Fruit fly (Drosophila melanogaster): ENCODE data around the gene Acph-1.

Acph-1 gene

dm6 chr3R:29993134-29993533, at the start of gene Acph-1:
Gene Acph-1, minus strand, starts transcription at chr3R:29993411.
- TF ChIP-seq CG8478 (optimal IDR thresholded peaks at IDR 0.05) (no peak), psq (optimal IDR thresholded peaks at IDR 0.05) (no peak), pan (optimal IDR thresholded peaks at IDR 0.05) (no peak), EcR (GFP tag; optimal IDR thresholded peaks at IDR 0.05) (no peak), Dll (optimal IDR thresholded peaks at IDR 0.05) (no peak), usp (GFP tag; optimal IDR thresholded peaks at IDR 0.05) (no peak)

DNA sequence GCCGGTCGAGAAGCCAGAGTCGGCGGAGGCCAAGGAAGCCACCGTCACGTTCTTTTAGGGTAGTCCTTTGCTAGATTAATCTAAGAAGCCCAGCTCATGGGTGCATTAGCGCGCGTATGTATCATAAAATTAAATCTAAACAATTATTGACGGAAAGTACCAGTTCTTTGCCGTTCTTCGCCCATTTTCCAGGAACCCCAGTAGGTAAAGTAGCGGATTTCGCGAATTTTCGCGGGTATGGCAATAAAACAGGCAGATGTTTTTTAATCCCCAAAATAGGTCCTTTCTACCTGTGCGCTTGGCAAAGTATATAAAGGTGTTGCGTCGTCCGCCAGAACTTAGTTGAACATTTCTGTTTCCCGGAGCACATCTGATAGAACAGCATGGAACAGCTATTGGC, 47.7 kb upstream of the Acph-1 start:
- TF ChIP-seq usp (GFP tag; optimal IDR thresholded peaks at IDR 0.05) (no peak), CG8478 (optimal IDR thresholded peaks at IDR 0.05) (no peak), Dll (optimal IDR thresholded peaks at IDR 0.05) (no peak), pan (optimal IDR thresholded peaks at IDR 0.05) (no peak), EcR (GFP tag; optimal IDR thresholded peaks at IDR 0.05) (no peak), psq (optimal IDR thresholded peaks at IDR 0.05) (no peak)

- TF ChIP-seq EcR (GFP tag; optimal IDR thresholded peaks at IDR 0.05) (no peak), usp (GFP tag; optimal IDR thresholded peaks at IDR 0.05) (no peak), Dll (optimal IDR thresholded peaks at IDR 0.05) (no peak), pan (optimal IDR thresholded peaks at IDR 0.05) (no peak), CG8478 (optimal IDR thresholded peaks at IDR 0.05) (no peak), psq (optimal IDR thresholded peaks at IDR 0.05) (no peak)
These were observed 46.3 kb upstream of the Acph-1 start, which contains the start of the genes janA, Sry-alpha and Sry-beta for dm6 chr3R:30039494-30039893. Gene janA, minus strand, starts transcription at chr3R:30039533. Gene Sry-alpha, plus strand, starts transcription at chr3R:30039719. Gene Sry-beta, plus strand, starts transcription at chr3R:30039719.

DNA sequence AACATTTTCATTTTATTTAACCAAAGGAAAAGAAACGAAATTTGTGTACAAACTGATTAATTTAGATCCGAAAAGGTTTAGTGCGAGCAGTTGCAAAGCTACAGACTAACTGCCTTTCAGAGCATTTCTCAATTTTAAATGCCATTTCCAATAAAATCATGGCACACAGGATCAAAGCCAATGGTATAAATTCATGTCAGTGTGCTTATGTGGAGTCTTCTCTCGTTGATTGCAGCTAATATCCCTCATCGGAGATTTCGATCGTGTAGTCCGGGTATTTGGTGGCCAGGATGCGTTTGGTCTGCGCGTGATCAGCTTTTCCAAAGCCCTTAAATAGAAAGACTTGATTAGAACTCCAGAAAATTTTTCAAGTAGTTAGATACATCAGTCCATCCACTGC, 45.4 kb upstream of the Acph-1 start, which contains the start of gene janB:
TSS of gene janB (minus strand) at position 101 of the 400 bp plus-strand sequence.
- no peak for TF ChIP-seq pan (optimal IDR thresholded peaks at IDR 0.05)
- no peak for TF ChIP-seq psq (optimal IDR thresholded peaks at IDR 0.05)
- no peak for TF ChIP-seq usp (GFP tag; optimal IDR thresholded peaks at IDR 0.05)
- TF ChIP-seq CG8478 (optimal IDR thresholded peaks at IDR 0.05), result no peak
- TF ChIP-seq EcR (GFP tag; optimal IDR thresholded peaks at IDR 0.05), result no peak
- no peak for TF ChIP-seq Dll (optimal IDR thresholded peaks at IDR 0.05)

DNA sequence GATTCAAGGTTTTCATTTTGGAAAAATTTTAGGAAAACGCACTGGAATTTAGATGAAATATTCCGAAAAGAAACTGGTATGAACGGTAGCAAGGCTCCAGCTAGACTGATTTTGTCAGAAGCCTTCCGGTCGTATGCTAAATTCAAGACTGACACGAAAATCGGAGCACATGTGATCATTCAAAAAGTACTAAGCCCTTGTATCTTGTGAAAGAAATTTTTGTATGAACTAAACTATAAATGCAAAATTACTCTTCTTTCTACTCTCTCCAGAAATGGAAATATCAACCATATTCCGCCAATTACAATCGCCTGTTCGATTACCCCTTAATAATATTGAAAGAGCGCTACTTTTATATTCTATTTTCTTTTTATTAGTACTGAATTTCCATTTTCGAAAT, 44.4 kb upstream of the Acph-1 start, which contains the start of gene ocn:
TSS of gene ocn (minus strand) at position 101 of the 400 bp plus-strand sequence.
- TF ChIP-seq Dll (optimal IDR thresholded peaks at IDR 0.05) (no peak), usp (GFP tag; optimal IDR thresholded peaks at IDR 0.05) (no peak), psq (optimal IDR thresholded peaks at IDR 0.05) (no peak), CG8478 (optimal IDR thresholded peaks at IDR 0.05) (no peak), EcR (GFP tag; optimal IDR thresholded peaks at IDR 0.05) (no peak), pan (optimal IDR thresholded peaks at IDR 0.05) (no peak)

DNA sequence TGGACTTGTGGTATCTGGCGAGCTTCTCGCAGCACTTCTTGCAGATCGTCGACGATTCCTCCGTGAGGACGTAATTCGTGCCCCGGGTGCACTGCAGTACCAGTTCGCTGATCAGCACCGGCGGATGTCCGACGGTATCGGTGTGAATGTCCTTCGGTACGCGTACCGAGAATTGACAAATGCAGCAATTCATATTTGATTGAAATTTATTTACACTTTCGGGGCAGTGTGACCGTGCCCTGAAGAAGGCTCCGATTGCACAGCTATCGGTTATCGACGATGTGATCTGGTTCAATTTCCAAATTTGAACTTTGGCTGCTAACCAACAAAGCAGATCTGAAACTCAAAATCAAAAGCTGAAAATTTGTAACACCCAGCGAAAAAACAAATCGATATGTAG, 43.4 kb upstream of the Acph-1 start, which contains the start of gene ZIPIC:
TSS of gene ZIPIC (minus strand) at position 262 of the 400 bp plus-strand sequence.
- TF ChIP-seq CG8478 (optimal IDR thresholded peaks at IDR 0.05) (no peak), usp (GFP tag; optimal IDR thresholded peaks at IDR 0.05) (no peak), pan (optimal IDR thresholded peaks at IDR 0.05) (no peak), Dll (optimal IDR thresholded peaks at IDR 0.05) (no peak), EcR (GFP tag; optimal IDR thresholded peaks at IDR 0.05) (no peak)

DNA sequence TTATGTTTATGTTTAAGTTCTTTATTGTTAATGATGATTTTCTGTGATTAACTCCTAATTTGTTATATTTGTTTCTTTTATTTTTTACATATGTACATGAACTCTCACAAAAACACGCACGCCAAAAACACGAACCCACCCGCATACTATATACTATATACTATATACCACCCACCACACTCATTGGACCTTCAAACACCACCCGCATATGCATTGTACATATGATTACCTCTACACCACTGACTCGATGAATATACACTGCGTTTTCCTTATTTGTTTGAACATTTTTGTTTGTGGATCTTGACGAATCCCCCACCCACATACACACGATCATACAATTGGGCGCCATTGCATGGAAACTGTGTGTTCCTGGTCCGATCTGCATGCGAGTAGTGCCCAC, 39.1 kb upstream of the Acph-1 start:
- no peak for TF ChIP-seq psq (optimal IDR thresholded peaks at IDR 0.05)
- TF ChIP-seq CG8478 (optimal IDR thresholded peaks at IDR 0.05), result no peak
- no peak for TF ChIP-seq EcR (GFP tag; optimal IDR thresholded peaks at IDR 0.05)
- no peak for TF ChIP-seq pan (optimal IDR thresholded peaks at IDR 0.05)
- TF ChIP-seq Dll (optimal IDR thresholded peaks at IDR 0.05), result no peak
- no peak for TF ChIP-seq usp (GFP tag; optimal IDR thresholded peaks at IDR 0.05)

- TF ChIP-seq usp (GFP tag; optimal IDR thresholded peaks at IDR 0.05) (no peak), Dll (optimal IDR thresholded peaks at IDR 0.05) (no peak), EcR (GFP tag; optimal IDR thresholded peaks at IDR 0.05) (no peak), CG8478 (optimal IDR thresholded peaks at IDR 0.05) (no peak), psq (optimal IDR thresholded peaks at IDR 0.05) (no peak), pan (optimal IDR thresholded peaks at IDR 0.05) (no peak)
These were observed 36.9 kb upstream of the Acph-1 start for dm6 chr3R:30030061-30030460.

dm6 chr3R:30023445-30023844, 30.2 kb upstream of the Acph-1 start:
- no peak for TF ChIP-seq CG8478 (optimal IDR thresholded peaks at IDR 0.05)
- no peak for TF ChIP-seq usp (GFP tag; optimal IDR thresholded peaks at IDR 0.05)
- TF ChIP-seq psq (optimal IDR thresholded peaks at IDR 0.05), result no peak
- TF ChIP-seq pan (optimal IDR thresholded peaks at IDR 0.05), result no peak
- TF ChIP-seq Dll (optimal IDR thresholded peaks at IDR 0.05), result no peak
- TF ChIP-seq EcR (GFP tag; optimal IDR thresholded peaks at IDR 0.05), result no peak

dm6 chr3R:30022452-30023028, 29.3 kb upstream of the Acph-1 start, which contains the start of the genes RpS28a and Axn:
Gene RpS28a, minus strand, starts transcription at chr3R:30022648.
Gene Axn, plus strand, starts transcription at chr3R:30022842.
- TF ChIP-seq pan (optimal IDR thresholded peaks at IDR 0.05), result no peak
- TF ChIP-seq psq (optimal IDR thresholded peaks at IDR 0.05), result no peak
- no peak for TF ChIP-seq usp (GFP tag; optimal IDR thresholded peaks at IDR 0.05)

DNA sequence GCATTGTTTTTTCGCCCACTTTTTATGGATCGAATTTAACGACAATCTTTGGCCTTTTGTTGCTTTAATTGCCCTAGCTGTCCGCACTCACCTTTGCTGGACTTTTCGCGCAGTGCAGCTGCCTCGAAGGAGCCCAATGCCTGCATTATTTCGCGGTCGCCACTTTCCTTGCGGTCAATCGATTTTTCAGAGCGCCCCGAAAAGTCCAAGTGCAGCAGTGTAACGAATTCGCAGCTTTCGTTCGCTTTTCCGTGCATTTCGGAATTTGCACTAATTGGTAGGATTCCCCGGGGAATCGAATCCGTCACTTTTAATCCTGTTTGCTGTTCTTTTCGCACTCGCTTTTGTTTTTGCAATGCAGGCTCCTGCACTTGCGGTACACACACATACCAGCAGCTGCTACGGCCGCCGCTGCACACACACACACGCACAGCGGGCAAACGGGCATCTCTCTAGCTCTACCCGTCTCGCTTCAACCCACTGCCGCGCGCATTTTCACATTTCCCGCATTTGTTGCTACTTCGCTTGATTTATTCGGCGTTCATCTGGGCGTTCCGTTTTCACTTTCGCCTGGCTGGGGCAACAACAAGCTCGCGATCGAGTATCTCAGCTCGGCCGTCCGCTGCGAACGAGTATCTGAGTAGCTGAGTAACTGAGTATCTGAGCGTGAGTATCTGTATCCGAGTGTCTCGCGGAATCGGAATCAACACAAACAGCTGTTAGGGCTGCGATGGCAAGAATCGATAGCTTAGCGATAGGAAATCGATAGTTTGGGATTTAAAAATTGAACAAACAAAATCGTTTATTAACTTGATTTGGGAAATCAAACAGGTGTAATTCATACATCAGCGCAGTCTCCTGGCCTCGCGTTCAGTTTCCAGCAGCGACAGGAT, 28.6 kb upstream of the Acph-1 start, which contains the start of gene Mgat2:
TSS of gene Mgat2 (minus strand) at position 663 of the 893 bp plus-strand sequence.
- TF ChIP-seq psq (optimal IDR thresholded peaks at IDR 0.05), result no peak
- no peak for TF ChIP-seq Dll (optimal IDR thresholded peaks at IDR 0.05)
- no peak for TF ChIP-seq CG8478 (optimal IDR thresholded peaks at IDR 0.05)
- no peak for TF ChIP-seq EcR (GFP tag; optimal IDR thresholded peaks at IDR 0.05)
- TF ChIP-seq usp (GFP tag; optimal IDR thresholded peaks at IDR 0.05), result no peak

DNA sequence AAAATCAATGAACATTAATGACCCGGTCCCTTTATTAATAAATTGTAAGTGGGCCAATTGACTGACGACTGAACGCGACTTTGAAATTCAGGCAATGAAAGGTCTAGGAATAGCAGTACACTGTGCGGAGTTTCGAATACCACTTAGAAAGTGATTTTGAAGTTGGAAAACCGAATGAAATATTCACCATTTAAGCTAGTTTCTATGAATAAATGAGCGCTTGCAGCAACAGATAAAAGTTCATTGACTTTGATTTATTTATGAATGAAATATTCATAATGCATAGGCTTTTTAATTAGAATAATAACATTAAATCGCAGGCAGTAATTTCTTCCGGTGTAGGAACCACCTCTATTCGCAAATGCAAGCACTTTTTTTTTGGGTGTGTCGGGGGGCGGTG, 27.8 kb upstream of the Acph-1 start:
- TF ChIP-seq pan (optimal IDR thresholded peaks at IDR 0.05) (no peak), CG8478 (optimal IDR thresholded peaks at IDR 0.05) (no peak), psq (optimal IDR thresholded peaks at IDR 0.05) (no peak), Dll (optimal IDR thresholded peaks at IDR 0.05) (no peak), EcR (GFP tag; optimal IDR thresholded peaks at IDR 0.05) (no peak), usp (GFP tag; optimal IDR thresholded peaks at IDR 0.05) (no peak)
